Worm (Caenorhabditis elegans) whole organism, young adult: Measurements from ENCODE around the gene ccar-1.

Experiments
- ama-1 ChIP-seq, 3 experiments: fragments of 150-350 bp in 1 of 3; sonication (generic microtip) in 2 of 3; optimal IDR thresholded peaks; 2 replicates each; lab custom pipeline; 2014 to 2018; ENCODE audit warnings: missing biosample characterization in 2 of 3, missing genetic modification characterization in 2 of 3, missing genetic modification reagents in 2 of 3
- let-526 ChIP-seq: fragments of 200-800 bp; sonication (Bioruptor generic); IDR thresholded peaks from 2 replicates; pipeline ENCODE4 v1.3.6; 2022; ENCODE audit warnings: missing genetic modification reagents, missing genetic modification characterization, missing compliant biosample characterization
- nfya-1 ChIP-seq: sonication (generic microtip); optimal IDR thresholded peaks from 2 replicates; lab custom pipeline; 2017; ENCODE audit warnings: antibody characterized with exemption, missing compliant biosample characterization, missing genetic modification characterization, borderline replicate concordance; ENCODE audit not compliant: insufficient read depth

DNA sequence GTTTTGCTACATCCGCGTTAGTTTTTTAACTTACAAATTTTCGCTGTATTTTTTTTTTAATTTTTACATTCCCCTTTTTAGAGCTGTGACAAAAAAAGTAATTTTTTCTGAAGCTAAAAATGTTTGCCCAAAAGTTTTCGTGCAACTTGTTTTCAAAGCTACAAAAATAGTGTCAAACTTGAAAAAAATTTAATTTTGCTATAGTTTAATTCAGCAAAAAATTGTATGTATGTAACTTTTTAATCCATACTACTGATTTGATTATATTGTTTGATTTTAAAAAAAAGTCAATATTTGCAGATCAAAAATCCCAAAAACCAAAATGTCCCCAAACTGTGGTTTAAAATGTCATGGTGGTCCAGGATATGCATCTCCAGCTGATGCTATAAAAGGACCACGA is 20.4 kb upstream of the ccar-1 start, which contains the start of gene semo-1:
- TF ChIP-seq let-526 (GFP tag; lab: Robert Waterston, UW), result no peak
- no peak for TF ChIP-seq ama-1 (optimal IDR thresholded peaks at IDR 0.05; lab: Kevin White, UChicago)
- TF ChIP-seq ama-1 (GFP tag; optimal IDR thresholded peaks at IDR 0.05; lab: Kevin White, UChicago), result no peak
- TF ChIP-seq nfya-1, result no peak
